Worm (Caenorhabditis elegans): ENCODE results near the gene sptl-2.

Gene sptl-2

ce11 chrV:7980370-7980987 is 36.5 kb upstream of the sptl-2 start:
- TF ChIP-seq aly-2 (tag; optimal IDR thresholded peaks at IDR 0.05) (no peak), lin-14 (GFP tag; optimal IDR thresholded peaks at IDR 0.05) (peak; percentile 89), dpl-1 (GFP tag; optimal IDR thresholded peaks at IDR 0.05) (peak in 1 of 3 experiments; percentile 1), efl-1 (optimal IDR thresholded peaks at IDR 0.05) (no peak), efl-1 (GFP tag; optimal IDR thresholded peaks at IDR 0.05 in 1 of 2) (peak in 1 of 2 experiments; percentile 48), lsy-2 (tag; optimal IDR thresholded peaks at IDR 0.05) (peak; percentile 18 to 42), egl-27 (tag; optimal IDR thresholded peaks at IDR 0.05) (peak in 1 of 2 experiments; percentile 2), swsn-7 (tag; optimal IDR thresholded peaks at IDR 0.05) (no peak), fkh-8 (tag; optimal IDR thresholded peaks at IDR 0.05) (peak; percentile 10), fkh-10 (GFP tag; optimal IDR thresholded peaks at IDR 0.05) (peak; percentile 65), nhr-12 (tag; optimal IDR thresholded peaks at IDR 0.05) (no peak), nhr-47 (tag; optimal IDR thresholded peaks at IDR 0.05) (peak; percentile 4), nhr-71 (tag; optimal IDR thresholded peaks at IDR 0.05) (peak; percentile 24), blmp-1 (tag; optimal IDR thresholded peaks at IDR 0.05) (peak; percentile 46), ceh-82 (tag; optimal IDR thresholded peaks at IDR 0.05) (peak in 1 of 3 experiments; percentile 7), dsc-1 (tag; optimal IDR thresholded peaks at IDR 0.05) (peak; percentile 26), tlp-1 (tag; optimal IDR thresholded peaks at IDR 0.05) (no peak), skn-1 (tag; optimal IDR thresholded peaks at IDR 0.05) (peak; percentile 18), sptf-1 (tag; optimal IDR thresholded peaks at IDR 0.05) (no peak), mep-1 (tag; optimal IDR thresholded peaks at IDR 0.05) (peak; percentile 32), grh-1 (GFP tag; IDR thresholded peaks at IDR 0.05) (no peak), pqm-1 (tag; optimal IDR thresholded peaks at IDR 0.05) (no peak), rnt-1 (tag; optimal IDR thresholded peaks at IDR 0.05) (peak; percentile 8)

- peak in 1 of 6 experiments; percentile 16 for TF ChIP-seq elt-3 (tag; optimal IDR thresholded peaks at IDR 0.05)
- peak in 1 of 2 experiments; percentile 8 for TF ChIP-seq lin-35 (GFP tag; optimal IDR thresholded peaks at IDR 0.05)
- TF ChIP-seq dpl-1 (GFP tag; optimal IDR thresholded peaks at IDR 0.05) = peak in 1 of 3 experiments; percentile 3
- no peak for TF ChIP-seq zip-4 (GFP tag; optimal IDR thresholded peaks at IDR 0.05)
- TF ChIP-seq ceh-88 (GFP tag; IDR thresholded peaks at IDR 0.05) = no peak
- TF ChIP-seq lir-3 (tag; optimal IDR thresholded peaks at IDR 0.05; ENCODE audit: poor library complexity) = no peak
Measured at ce11 chrV:7980993-7981595, 35.9 kb upstream of the sptl-2 start, which contains the start of gene F26D11.1. TSS of gene F26D11.1 (plus strand) at chrV:7981545.

- no peak for TF ChIP-seq grh-1 (GFP tag; IDR thresholded peaks at IDR 0.05)
- TF ChIP-seq nhr-12 (tag; optimal IDR thresholded peaks at IDR 0.05) = no peak
- TF ChIP-seq mep-1 (tag; optimal IDR thresholded peaks at IDR 0.05) = peak; percentile 76
- TF ChIP-seq nhr-71 (tag; optimal IDR thresholded peaks at IDR 0.05) = peak; percentile 47
- no peak for TF ChIP-seq efl-3 (GFP tag; optimal IDR thresholded peaks at IDR 0.05)
- TF ChIP-seq swsn-7 (tag; optimal IDR thresholded peaks at IDR 0.05) = peak; percentile 27
- peak in 1 of 2 experiments; percentile 52 for TF ChIP-seq mdl-1 (tag; optimal IDR thresholded peaks at IDR 0.05)
- no peak for TF ChIP-seq irx-1 (tag; optimal IDR thresholded peaks at IDR 0.05)
- no peak for TF ChIP-seq mab-9 (GFP tag; IDR thresholded peaks at IDR 0.05)
- TF ChIP-seq skn-1 (tag; optimal IDR thresholded peaks at IDR 0.05) = peak; percentile 31
- TF ChIP-seq nhr-77 (tag; optimal IDR thresholded peaks at IDR 0.05) = no peak
- TF ChIP-seq sup-37 (GFP tag; optimal IDR thresholded peaks at IDR 0.05) = no peak
- peak in 1 of 3 experiments; percentile 30 for TF ChIP-seq ceh-82 (tag; optimal IDR thresholded peaks at IDR 0.05)
- TF ChIP-seq snu-23 (GFP tag; optimal IDR thresholded peaks at IDR 0.05) = peak; percentile 62
- no peak for TF ChIP-seq unc-30 (tag; optimal IDR thresholded peaks at IDR 0.05)
- TF ChIP-seq pqm-1 (tag; optimal IDR thresholded peaks at IDR 0.05) = no peak
- no peak for TF ChIP-seq sptf-1 (tag; optimal IDR thresholded peaks at IDR 0.05)
- peak; percentile 92 to 98 for TF ChIP-seq lsy-2 (tag; optimal IDR thresholded peaks at IDR 0.05)
- peak in 1 of 6 experiments; percentile 15 for TF ChIP-seq elt-3 (tag; optimal IDR thresholded peaks at IDR 0.05)
- TF ChIP-seq efl-1 (optimal IDR thresholded peaks at IDR 0.05) = peak; percentile 39 to 43
- peak; percentile 59 to 94 for TF ChIP-seq efl-1 (GFP tag; optimal IDR thresholded peaks at IDR 0.05 in 1 of 2)
- no peak for TF ChIP-seq elt-2 (tag; optimal IDR thresholded peaks at IDR 0.05)
- TF ChIP-seq unc-130 (tag; optimal IDR thresholded peaks at IDR 0.05) = peak; percentile 57
- peak; percentile 44 for TF ChIP-seq C16A3.4 (tag; optimal IDR thresholded peaks at IDR 0.05)
- TF ChIP-seq fkh-10 (GFP tag; optimal IDR thresholded peaks at IDR 0.05) = no peak
- TF ChIP-seq C04F5.9 (tag; optimal IDR thresholded peaks at IDR 0.05) = no peak
- peak; percentile 20 for TF ChIP-seq rnt-1 (tag; optimal IDR thresholded peaks at IDR 0.05)
- TF ChIP-seq nhr-19 (GFP tag; conservative IDR thresholded peaks at IDR 0.05) = no peak
- peak; percentile 89 for TF ChIP-seq F16B12.6 (tag; optimal IDR thresholded peaks at IDR 0.05)
- TF ChIP-seq ceh-90 (tag; optimal IDR thresholded peaks at IDR 0.05) = no peak
- TF ChIP-seq nhr-90 (tag; optimal IDR thresholded peaks at IDR 0.05; ENCODE audit: poor library complexity) = no peak
Measured at ce11 chrV:7983381-7984052, 33.5 kb upstream of the sptl-2 start, which contains the start of the genes natb-1 and abhd-12. TSS of gene natb-1 (minus strand) at chrV:7983431. TSS of gene abhd-12 (plus strand) at chrV:7983879.

Measured in whole organism, L1 larva.